Worm (Caenorhabditis elegans): Measurements from ENCODE around the gene plpp-1.1.

DNA sequence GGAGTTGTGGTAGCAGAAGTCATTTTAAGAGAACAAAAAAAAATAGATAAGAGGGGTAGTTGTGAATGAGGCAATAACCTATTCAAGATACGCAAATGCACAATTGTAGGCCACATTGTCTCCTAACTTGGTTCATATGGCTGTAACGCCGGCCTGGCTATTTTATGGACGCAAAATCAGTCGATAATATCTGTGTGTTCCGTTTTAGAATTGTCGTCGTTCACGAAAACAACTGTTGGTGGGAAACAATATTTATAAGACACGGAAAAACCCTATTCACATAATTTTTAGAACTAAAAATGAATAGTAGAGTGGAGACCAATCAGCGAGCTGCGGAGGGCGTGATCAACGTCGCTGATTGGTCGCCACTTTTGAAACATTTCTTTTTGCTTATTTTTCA is 49.9 kb downstream of the plpp-1.1 start, which contains the start of gene sdz-7:
- TF ChIP-seq dao-5 (tag; optimal IDR thresholded peaks at IDR 0.05) (no peak), him-1 (tag; optimal IDR thresholded peaks at IDR 0.05) (no peak), W03F9.2 (tag; optimal IDR thresholded peaks at IDR 0.05) (no peak)

Measured in whole organism, L4/young adult.